Worm (Caenorhabditis elegans) whole organism, midembryonic: ENCODE results near the gene efa-6.
A peak's percentile ranks its signal among the peaks of the same experiment; 100 is the strongest.
"Not testable (repeated sequence)": the region's sequence is repeated elsewhere in the genome, so short reads cannot be mapped to it uniquely, and the experiment has no call there.

Source experiments
- T22C8.4 ChIP-seq: fragments of 200-800 bp; sonication (Bioruptor generic); IDR thresholded peaks from 2 replicates; pipeline ENCODE4 v1.3.6; 2022; ENCODE audit warnings: missing genetic modification characterization, missing compliant biosample characterization
- cog-1 ChIP-seq: sonication (generic microtip); optimal IDR thresholded peaks from 2 replicates; lab custom pipeline; 2016; ENCODE audit warnings: missing genetic modification characterization, missing compliant biosample characterization
- flt-1 ChIP-seq: fragments of 200-800 bp; sonication (Bioruptor generic); IDR thresholded peaks from 2 replicates; pipeline ENCODE4 v1.3.6; 2022; ENCODE audit warnings: missing genetic modification characterization, missing compliant biosample characterization
- klf-2 ChIP-seq: fragments of 200-800 bp; sonication (Bioruptor generic); conservative IDR thresholded peaks from 2 replicates; pipeline ENCODE4 v1.3.6; 2022; ENCODE audit warnings: missing genetic modification reagents, missing genetic modification characterization, missing compliant biosample characterization
- med-1 ChIP-seq: sonication (generic microtip); optimal IDR thresholded peaks from 2 replicates; lab custom pipeline; 2017; ENCODE audit warnings: missing genetic modification characterization, mild to moderate bottlenecking, missing compliant biosample characterization, antibody characterized with exemption, missing genetic modification reagents; ENCODE audit not compliant: insufficient read depth
- ref-1 ChIP-seq: fragments of 200-800 bp; sonication (Bioruptor generic); conservative IDR thresholded peaks from 2 replicates; pipeline ENCODE4 v1.3.6; 2022; ENCODE audit warnings: missing genetic modification reagents, missing genetic modification characterization, missing compliant biosample characterization
- tab-1 ChIP-seq: fragments of 200-800 bp; sonication (Bioruptor generic); IDR thresholded peaks from 2 replicates; pipeline ENCODE4 v1.3.6; 2022; ENCODE audit warnings: missing genetic modification characterization, missing compliant biosample characterization
- ztf-23 ChIP-seq: fragments of 200-800 bp; sonication (Bioruptor generic); IDR thresholded peaks from 2 replicates; pipeline ENCODE4 v1.3.6; 2022; ENCODE audit warnings: missing genetic modification reagents, missing genetic modification characterization, missing compliant biosample characterization
- ztf-29 ChIP-seq: fragments of 200-800 bp; sonication (Bioruptor generic); IDR thresholded peaks from 2 replicates; pipeline ENCODE4 v1.3.6; 2022; ENCODE audit warnings: missing genetic modification reagents, missing genetic modification characterization, missing compliant biosample characterization

efa-6 gene

DNA sequence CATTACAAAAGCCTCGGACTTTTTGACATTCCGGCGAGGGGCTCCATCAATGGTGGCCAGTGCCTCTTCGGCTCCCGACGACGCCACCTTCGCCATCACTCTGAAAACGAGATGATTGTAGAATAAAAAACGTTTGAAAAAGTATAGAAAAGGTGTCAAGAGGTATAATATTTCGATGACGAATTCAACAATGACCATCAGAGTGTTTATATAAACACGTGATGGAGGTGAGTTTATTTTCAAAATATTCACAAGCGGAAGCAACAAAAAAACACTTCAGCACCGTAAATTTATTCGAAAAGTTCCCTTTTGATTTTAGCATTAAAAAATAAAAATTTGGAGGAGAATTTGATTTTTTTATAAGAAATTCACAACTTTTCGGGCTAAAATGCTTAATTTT, at the start of gene efa-6:
TSS of gene efa-6 (minus strand) at position 101 of the 400 bp plus-strand sequence.
- TF ChIP-seq ztf-23 (GFP tag; lab: Robert Waterston, UW): no peak

DNA sequence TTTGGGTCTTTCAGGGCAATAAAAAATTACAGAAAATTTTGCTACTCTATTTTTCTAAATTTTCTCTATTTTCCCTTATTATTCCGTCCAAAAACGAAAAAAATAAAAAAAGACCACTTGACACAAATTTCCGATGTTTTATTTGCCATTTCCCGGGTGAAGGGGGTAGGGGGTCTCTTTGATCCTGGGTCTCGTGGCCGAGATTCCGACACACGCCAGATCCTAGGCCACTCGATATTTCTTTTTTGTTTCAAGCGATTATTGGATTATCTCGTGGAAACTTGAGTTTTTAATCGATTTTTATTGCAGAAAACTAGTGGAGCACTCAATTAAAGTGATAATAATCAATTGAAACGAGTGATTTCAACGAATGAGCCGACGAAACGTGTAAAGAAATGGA, 38.6 kb upstream of the efa-6 start, which contains the start of the genes wdfy-3 and C26H9A.4:
TSS of gene wdfy-3 (plus strand) at position 308 of the 400 bp plus-strand sequence.
TSS of gene C26H9A.4 (plus strand) at position 317 of the 400 bp plus-strand sequence.
- TF ChIP-seq med-1 (GFP tag; lab: Kevin White, UChicago) (no peak), T22C8.4 (GFP tag; lab: Robert Waterston, UW) (no peak), flt-1 (GFP tag; lab: Robert Waterston, UW) (no peak), cog-1 (no peak), ztf-23 (GFP tag; lab: Robert Waterston, UW) (no peak), ref-1 (GFP tag; lab: Robert Waterston, UW) (no peak), ztf-29 (no peak), tab-1 (GFP tag; lab: Robert Waterston, UW) (no peak), klf-2 (GFP tag; lab: Robert Waterston, UW) (no peak)

DNA sequence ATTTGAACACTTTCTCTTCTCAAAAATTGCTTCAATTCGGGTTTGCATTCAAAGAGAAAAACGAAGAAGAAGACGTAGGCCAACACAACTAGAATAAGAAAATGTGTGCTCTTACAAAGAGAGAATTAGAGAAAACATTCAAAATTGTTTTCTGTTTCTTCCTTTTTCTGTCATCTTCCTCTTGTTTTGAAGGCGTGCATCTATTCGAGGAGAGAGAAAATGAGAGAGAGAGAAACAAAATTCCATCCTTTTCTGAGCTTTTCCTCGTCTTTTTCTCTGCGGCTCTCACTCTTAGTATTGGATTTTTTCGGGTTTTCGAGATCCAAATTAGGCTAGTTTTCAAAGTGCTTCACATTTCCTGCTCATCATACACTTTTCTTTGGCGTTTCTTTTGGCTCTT, 37.0 kb upstream of the efa-6 start:
- no peak for TF ChIP-seq tab-1 (GFP tag; lab: Robert Waterston, UW)
- TF ChIP-seq T22C8.4 (GFP tag; lab: Robert Waterston, UW): no peak
- no peak for TF ChIP-seq klf-2 (GFP tag; lab: Robert Waterston, UW)
- TF ChIP-seq cog-1: no peak
- TF ChIP-seq flt-1 (GFP tag; lab: Robert Waterston, UW): no peak
- TF ChIP-seq ztf-29: no peak
- no peak for TF ChIP-seq ref-1 (GFP tag; lab: Robert Waterston, UW)
- no peak for TF ChIP-seq ztf-23 (GFP tag; lab: Robert Waterston, UW)

DNA sequence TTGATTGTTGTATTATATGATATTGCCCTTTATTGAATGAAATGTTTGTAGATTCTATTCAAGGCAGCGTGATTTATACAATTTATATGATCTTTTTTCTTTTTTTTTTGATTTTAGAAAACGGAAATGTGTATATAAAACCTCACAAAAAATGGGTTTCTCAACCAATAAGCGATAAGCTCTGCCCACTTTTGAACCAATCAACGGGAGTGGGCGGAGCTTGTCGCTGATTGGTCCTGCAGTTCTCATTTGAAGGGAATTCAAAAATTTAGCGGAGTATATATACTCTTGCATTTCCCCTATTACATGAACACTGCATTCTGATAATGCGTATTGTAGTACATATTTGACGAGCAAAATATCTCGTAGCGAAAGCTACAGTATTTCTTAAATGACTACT, 36.1 kb upstream of the efa-6 start:
- no peak for TF ChIP-seq med-1 (GFP tag; lab: Kevin White, UChicago)

DNA sequence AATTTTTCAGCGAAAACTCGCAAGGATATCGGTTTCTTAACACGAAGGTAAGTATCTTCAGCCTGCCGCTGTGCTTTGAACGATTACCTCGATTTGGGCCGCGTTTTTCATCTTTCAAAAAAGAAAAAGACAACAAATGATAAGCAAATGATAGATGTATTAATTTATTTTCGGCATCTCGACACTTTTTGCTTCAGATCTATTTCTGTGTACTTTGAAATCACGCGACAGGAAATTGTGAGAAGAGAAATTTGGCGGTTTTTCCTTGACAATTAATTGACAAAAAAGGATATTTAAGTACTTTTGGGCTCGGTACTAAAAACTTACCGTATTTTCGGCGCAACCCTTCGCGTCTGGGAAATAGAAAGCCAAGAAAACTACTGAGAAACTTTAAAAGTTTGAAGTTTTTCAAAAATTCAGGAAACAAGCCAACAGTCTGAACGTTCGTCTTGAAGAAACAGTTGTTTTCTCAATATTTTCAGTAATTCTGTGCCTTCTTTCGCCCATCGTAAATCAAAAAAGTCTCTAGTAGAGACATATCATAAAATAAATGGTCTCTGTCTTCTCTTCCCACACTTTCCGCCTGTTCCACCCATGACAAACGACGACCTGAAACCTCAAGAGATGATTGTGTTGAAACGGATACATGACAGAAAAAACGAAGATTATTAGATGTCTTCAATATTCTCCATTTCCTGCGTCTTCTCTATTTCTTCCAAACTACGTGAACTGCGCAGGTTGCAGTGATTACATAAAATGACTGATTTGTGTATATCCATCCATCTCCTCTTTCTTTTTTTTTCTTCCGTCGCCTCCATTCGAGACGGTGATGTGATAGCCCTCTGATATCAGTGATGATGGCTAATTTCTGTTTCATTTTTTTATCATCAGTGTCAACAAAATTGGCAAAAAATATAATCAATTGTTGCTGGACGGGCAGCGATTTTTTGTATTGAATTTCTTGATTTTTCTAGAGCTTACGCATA, 26.6 kb upstream of the efa-6 start:
- no peak for TF ChIP-seq tab-1 (GFP tag; lab: Robert Waterston, UW)
- no peak for TF ChIP-seq klf-2 (GFP tag; lab: Robert Waterston, UW)
- no peak for TF ChIP-seq flt-1 (GFP tag; lab: Robert Waterston, UW)
- no peak for TF ChIP-seq cog-1

DNA sequence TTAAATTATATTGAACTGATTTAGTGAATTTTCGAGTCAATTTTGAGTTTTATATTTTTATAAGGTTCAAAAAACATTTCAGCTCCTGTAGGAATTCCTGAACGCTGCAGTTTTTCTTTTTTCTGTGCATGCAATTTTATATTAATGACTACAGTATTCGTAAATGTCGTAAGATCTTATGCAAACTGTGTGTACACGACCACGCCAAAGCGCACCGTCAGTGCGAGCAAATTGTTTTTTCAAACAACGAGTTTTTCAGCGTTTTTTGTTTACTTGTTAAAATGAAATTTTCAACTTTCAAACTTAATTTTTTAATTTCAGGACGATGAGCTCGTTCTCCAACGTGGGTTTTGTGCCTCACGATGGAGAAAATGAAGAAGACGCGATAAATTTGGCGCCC, 25.6 kb upstream of the efa-6 start, which contains the start of gene vha-7:
TSS of gene vha-7 (plus strand) at position 326 of the 400 bp plus-strand sequence.
- TF ChIP-seq ztf-29: no peak
- TF ChIP-seq ref-1 (GFP tag; lab: Robert Waterston, UW): no peak
- no peak for TF ChIP-seq T22C8.4 (GFP tag; lab: Robert Waterston, UW)

DNA sequence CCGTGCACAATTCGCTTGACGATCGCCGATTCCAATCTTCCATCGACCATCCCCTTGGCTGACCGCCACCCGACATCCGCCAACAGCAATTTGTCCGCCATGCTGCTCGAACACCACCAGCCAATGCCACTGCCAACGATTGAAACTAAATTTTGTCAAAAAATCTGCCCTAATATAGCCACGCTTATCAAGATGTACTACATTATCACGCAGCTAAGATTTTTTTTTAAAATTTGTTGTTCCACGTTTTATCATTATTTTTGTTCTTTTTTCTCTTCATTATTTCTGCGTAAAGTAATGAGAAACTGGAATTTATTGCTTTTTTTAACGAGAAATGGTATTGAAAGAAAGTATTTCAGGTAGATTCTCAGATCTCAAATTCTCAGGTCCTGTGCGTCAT, 24.8 kb upstream of the efa-6 start, which contains the start of gene C26H9A.3:
TSS of gene C26H9A.3 (minus strand) at position 101 of the 400 bp plus-strand sequence.
- not testable (repeated sequence) for TF ChIP-seq ztf-29; ztf-23 (GFP tag; lab: Robert Waterston, UW); tab-1 (GFP tag; lab: Robert Waterston, UW)

DNA sequence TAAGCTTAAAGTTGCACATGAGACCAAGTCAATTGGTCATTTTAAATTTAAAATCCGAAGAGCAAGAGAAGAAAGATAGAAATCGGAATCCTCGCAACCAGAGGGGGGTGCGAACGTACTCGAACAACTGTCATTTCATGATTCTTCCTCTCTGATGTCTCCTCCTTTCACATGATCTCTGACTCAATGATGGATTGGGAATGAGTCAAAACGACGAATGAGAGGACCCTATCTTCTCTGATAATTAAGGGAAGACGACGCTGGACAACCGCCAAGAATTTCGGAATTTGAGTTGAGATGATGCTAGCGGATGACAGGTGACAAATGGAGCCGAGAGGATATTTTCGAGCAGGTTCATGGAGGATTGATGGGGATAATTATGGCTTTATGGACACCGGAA, 22.8 kb upstream of the efa-6 start:
- TF ChIP-seq ztf-29: no peak
- no peak for TF ChIP-seq T22C8.4 (GFP tag; lab: Robert Waterston, UW)
- no peak for TF ChIP-seq ztf-23 (GFP tag; lab: Robert Waterston, UW)
- no peak for TF ChIP-seq cog-1
- TF ChIP-seq klf-2 (GFP tag; lab: Robert Waterston, UW): no peak
- no peak for TF ChIP-seq tab-1 (GFP tag; lab: Robert Waterston, UW)

DNA sequence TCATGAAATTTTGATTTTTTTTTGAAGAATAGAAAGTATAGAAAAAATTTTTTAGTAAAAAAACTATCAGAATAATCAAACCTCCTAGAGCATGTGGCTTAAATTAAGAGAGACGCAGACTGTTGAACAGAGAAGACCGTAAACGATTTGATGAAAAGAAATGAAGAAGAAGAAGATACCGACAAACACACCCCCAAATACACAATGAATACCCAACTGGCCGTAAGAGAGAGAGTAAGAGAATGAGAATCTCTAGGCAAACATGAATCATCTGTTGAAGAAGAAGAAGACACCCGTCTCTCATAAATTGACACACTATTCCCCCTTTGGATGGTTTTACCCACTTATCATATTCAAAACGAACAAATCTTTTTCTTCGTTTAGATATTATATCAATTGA, 19.3 kb upstream of the efa-6 start:
- TF ChIP-seq med-1 (GFP tag; lab: Kevin White, UChicago) (no peak), cog-1 (peak; percentile 45), ref-1 (GFP tag; lab: Robert Waterston, UW) (no peak), flt-1 (GFP tag; lab: Robert Waterston, UW) (no peak), tab-1 (GFP tag; lab: Robert Waterston, UW) (no peak), ztf-29 (no peak)

DNA sequence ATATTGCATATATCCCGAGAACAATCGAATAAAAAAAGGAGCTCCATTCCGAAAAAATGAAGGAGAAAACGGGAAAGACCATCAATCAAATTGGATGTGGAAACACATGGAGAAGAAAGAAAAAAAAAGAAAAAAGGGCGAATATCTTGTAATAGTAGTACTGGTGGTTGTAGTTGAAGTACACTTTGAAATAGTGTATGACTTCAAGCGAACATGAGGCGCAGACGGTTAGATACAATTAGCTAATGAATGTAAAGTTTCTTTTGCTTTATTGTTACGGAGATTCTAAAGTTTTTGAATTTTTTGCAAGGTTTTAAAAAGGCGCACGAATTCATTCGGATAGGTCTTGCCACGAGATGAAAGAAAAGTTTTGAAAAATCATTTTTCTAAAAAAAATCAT, 17.9 kb upstream of the efa-6 start:
- TF ChIP-seq tab-1 (GFP tag; lab: Robert Waterston, UW): no peak
- TF ChIP-seq cog-1: no peak
- TF ChIP-seq ztf-23 (GFP tag; lab: Robert Waterston, UW): no peak
- TF ChIP-seq flt-1 (GFP tag; lab: Robert Waterston, UW): no peak
- TF ChIP-seq T22C8.4 (GFP tag; lab: Robert Waterston, UW): no peak
- TF ChIP-seq ztf-29: no peak
- no peak for TF ChIP-seq klf-2 (GFP tag; lab: Robert Waterston, UW)
- TF ChIP-seq med-1 (GFP tag; lab: Kevin White, UChicago): no peak
- TF ChIP-seq ref-1 (GFP tag; lab: Robert Waterston, UW): no peak
